Worm (Caenorhabditis elegans): Measurements from ENCODE around the gene sams-1.

ce11 chrX:12005499-12005959 lies 39.8 kb downstream of the sams-1 start, which contains the start of gene sma-5:
- TF ChIP-seq flt-1 (GFP tag; IDR thresholded peaks at IDR 0.05) (no peak), ref-1 (GFP tag; conservative IDR thresholded peaks at IDR 0.05) (no peak), ztf-29 (GFP tag; IDR thresholded peaks at IDR 0.05) (no peak), cog-1 (tag; optimal IDR thresholded peaks at IDR 0.05) (no peak), med-1 (GFP tag; optimal IDR thresholded peaks at IDR 0.05; ENCODE audit: insufficient read depth) (no peak), T22C8.4 (GFP tag; IDR thresholded peaks at IDR 0.05) (no peak), ztf-23 (GFP tag; IDR thresholded peaks at IDR 0.05) (no peak)

Data from whole organism, midembryonic.